Worm (Caenorhabditis elegans) whole organism, L4/young adult: ENCODE measurements around the gene F20A1.8.
"Not testable (repeated sequence)": the region's sequence is repeated elsewhere in the genome, so short reads cannot be mapped to it uniquely, and the experiment has no call there.

Source experiments
- W03F9.2 ChIP-seq: fragments of 150-350 bp; optimal IDR thresholded peaks from 2 replicates; lab custom pipeline; 2014; ENCODE audit warnings: missing biosample characterization, missing genetic modification characterization
- dao-5 ChIP-seq: sonication (generic microtip); optimal IDR thresholded peaks from 2 replicates; lab custom pipeline; 2016; ENCODE audit warnings: missing genotype, missing genetic modification characterization, moderate library complexity, missing compliant biosample characterization
- him-1 ChIP-seq: sonication (generic microtip); optimal IDR thresholded peaks from 2 replicates; lab custom pipeline; 2016; ENCODE audit warnings: missing genotype, missing genetic modification reagents, missing genetic modification characterization, missing compliant biosample characterization

Gene F20A1.8

DNA sequence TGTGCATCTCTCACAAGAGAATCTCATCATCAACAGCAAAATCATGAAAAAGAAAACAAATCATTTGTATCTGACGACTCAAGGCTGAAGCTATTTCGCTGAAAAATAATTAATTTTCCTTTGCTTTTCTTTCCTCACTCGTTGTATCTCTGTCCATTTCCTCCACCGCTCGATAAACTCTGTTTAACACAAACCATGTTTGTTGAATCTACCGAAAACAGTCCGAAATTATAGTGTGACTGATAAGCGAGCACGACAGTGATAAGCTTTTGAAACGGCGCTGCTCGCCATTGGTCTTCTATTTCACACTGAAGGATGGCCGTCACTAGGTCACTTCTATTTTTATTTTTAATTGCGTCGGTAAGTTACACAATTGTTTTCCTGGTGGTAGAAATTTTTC, 28.2 kb upstream of the F20A1.8 start, which contains the start of gene npa-1:
npa-1 (plus strand) TSS at position 142 of the 400 bp plus-strand sequence.
- no peak for TF ChIP-seq him-1
- TF ChIP-seq dao-5 = no peak
- TF ChIP-seq W03F9.2 (tag; lab: Kevin White, UChicago) = no peak

DNA sequence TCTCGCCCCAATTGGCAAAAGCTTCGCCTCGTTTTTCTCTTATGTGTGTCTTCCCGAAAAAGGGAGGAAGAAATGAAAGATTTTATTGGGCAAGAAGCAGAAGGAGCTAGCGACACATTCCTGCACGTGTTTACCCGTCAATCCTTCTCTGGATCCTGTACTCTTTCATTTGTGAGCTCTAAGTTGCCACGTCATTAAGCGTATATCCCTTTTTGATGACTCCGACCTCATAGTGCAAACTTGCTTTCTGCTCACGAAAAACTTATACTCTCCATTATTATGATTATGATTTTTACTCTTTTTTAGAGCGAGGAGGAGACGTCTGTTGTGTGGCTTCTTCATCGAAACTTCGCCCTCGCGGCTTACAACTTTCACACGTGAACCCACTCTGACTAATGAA, 24.9 kb upstream of the F20A1.8 start, which contains the start of gene F27B10.1:
F27B10.1 (plus strand) TSS at position 301 of the 400 bp plus-strand sequence.
- TF ChIP-seq dao-5 = no peak
- TF ChIP-seq W03F9.2 (tag; lab: Kevin White, UChicago) = no peak
- TF ChIP-seq him-1 = no peak

- TF ChIP-seq W03F9.2 (tag; lab: Kevin White, UChicago) (no peak), him-1 (no peak), dao-5 (no peak)
These were observed 22.2 kb upstream of the F20A1.8 start for ce11 chrV:7069605-7070004.

ce11 chrV:7068861-7069260, 21.4 kb upstream of the F20A1.8 start:
- TF ChIP-seq dao-5 (no peak), W03F9.2 (tag; lab: Kevin White, UChicago) (no peak), him-1 (no peak)

- TF ChIP-seq W03F9.2 (tag; lab: Kevin White, UChicago) (no peak), him-1 (no peak), dao-5 (no peak)
These were observed 17.8 kb upstream of the F20A1.8 start, which contains the start of gene Y57E12AR.1 for ce11 chrV:7065226-7065625. Gene Y57E12AR.1 (minus strand): TSS chrV:7065326.

DNA sequence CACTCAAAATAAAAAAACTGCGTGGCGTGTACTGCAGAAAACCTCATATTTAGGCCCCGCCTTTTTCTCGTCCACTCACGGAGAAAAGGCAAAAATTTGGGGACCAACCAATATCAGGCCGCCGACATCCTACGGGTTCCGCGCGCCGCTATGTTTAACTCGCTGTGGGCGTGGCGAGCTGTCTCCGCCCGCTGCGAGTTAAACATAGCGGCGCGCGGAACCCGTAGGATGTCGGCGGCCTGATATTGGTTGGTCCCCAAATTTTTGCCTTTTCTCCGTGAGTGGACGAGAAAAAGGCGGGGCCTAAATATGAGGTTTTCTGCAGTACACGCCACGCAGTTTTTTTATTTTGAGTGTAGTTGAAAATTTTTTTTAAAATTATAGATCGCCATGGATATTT, 15.4 kb upstream of the F20A1.8 start, which contains the start of gene tmem-258:
tmem-258 (plus strand) TSS at position 385 of the 400 bp plus-strand sequence.
- not testable (repeated sequence) for TF ChIP-seq him-1; W03F9.2 (tag; lab: Kevin White, UChicago); dao-5

ce11 chrV:7060396-7060795, 13.0 kb upstream of the F20A1.8 start, which contains the start of the genes Y57E12AL.6 and Y57E12AL.1:
Gene Y57E12AL.6 (minus strand): TSS chrV:7060470.
Gene Y57E12AL.1 (plus strand): TSS chrV:7060530.
- TF ChIP-seq him-1 (no peak), W03F9.2 (tag; lab: Kevin White, UChicago) (peak; percentile 95)

DNA sequence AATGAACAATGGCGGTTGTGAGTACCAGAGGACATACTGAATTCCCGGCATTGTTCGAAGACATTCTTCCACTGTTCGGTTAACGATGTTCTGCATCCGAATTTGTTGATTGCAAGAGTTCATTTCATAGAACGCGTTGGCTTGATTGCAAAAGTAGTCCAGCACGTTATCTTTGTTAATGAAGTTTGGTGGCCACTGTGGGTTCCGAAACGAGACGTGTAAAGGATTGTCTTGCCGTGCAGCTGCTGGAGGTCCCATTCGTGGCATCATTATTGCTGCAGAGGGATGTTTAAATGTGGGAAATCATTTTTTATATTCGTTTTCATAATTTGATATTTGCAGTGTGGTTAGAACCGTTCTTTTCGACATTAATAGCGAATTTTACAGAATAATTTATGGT, 11.9 kb upstream of the F20A1.8 start, which contains the start of gene mdt-6:
mdt-6 (minus strand) TSS at position 275 of the 400 bp plus-strand sequence.
- TF ChIP-seq W03F9.2 (tag; lab: Kevin White, UChicago) (no peak), him-1 (no peak), dao-5 (no peak)

DNA sequence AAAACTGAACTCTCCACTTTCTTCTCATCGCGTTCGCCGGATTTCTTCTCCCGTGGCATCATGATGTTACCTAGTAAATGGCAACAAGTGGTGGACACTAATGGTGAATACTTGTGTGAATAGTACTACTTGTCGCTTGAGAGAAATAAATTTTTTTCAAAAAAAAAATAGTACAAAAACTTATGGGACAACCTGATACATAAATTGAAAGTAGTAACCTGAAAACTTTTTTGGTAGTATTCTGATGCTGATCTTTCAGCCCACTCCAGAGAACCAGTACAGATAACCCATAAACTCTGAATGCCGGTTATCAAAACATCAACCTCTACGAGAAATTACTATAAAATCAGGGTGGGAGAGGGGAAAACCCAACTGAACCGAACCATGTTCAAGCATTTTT, 10.4 kb upstream of the F20A1.8 start, which contains the start of gene Y57E12AL.2:
Y57E12AL.2 (plus strand) TSS at position 301 of the 400 bp plus-strand sequence.
- not testable (repeated sequence) for TF ChIP-seq W03F9.2 (tag; lab: Kevin White, UChicago); dao-5; him-1

ce11 chrV:7054598-7054997, 7.2 kb upstream of the F20A1.8 start, which contains the start of gene spig-8:
Gene spig-8 (plus strand): TSS chrV:7054898.
- no peak for TF ChIP-seq dao-5
- no peak for TF ChIP-seq him-1
- TF ChIP-seq W03F9.2 (tag; lab: Kevin White, UChicago) = no peak

ce11 chrV:7053100-7053499, 5.7 kb upstream of the F20A1.8 start, which contains the start of gene txt-17:
Gene txt-17 (minus strand): TSS chrV:7053200.
- TF ChIP-seq dao-5 = no peak
- no peak for TF ChIP-seq him-1
- no peak for TF ChIP-seq W03F9.2 (tag; lab: Kevin White, UChicago)

DNA sequence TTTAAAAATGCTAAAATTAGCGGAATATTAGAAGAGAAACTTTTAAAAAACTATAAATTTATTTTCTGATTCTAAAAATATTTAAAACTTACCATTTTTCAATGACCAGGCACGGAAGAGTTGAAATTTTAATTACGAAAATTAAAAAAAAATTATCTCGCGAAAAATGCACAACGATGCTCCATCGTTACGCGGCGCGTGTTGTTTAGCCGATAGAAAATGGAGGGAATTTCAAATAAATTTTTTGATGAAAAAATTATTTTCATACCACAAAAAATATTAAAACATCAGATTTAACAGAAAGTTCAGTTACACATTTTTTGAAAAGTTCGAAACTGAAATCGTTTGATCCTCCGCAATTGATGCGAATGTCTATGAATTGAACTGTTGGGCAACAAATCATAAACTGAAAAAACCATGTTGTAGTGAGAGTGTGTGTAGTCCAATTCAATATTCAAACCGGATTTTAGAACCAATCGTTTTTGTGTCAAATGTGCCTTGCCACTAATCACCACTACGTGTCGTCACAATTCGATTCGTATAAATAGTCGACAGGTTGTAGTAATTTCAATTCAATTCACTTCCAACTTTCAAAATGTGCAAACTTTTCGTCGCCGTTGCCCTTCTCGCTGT, 3.8 kb upstream of the F20A1.8 start, which contains the start of the genes tofu-2 and spig-1:
tofu-2 (minus strand) TSS at position 116 of the 633 bp plus-strand sequence.
spig-1 (plus strand) TSS at position 583 of the 633 bp plus-strand sequence.
- no peak for TF ChIP-seq him-1
- TF ChIP-seq dao-5 = no peak

ce11 chrV:7050153-7050552, 2.7 kb upstream of the F20A1.8 start:
- TF ChIP-seq W03F9.2 (tag; lab: Kevin White, UChicago) (no peak), dao-5 (no peak), him-1 (no peak)

DNA sequence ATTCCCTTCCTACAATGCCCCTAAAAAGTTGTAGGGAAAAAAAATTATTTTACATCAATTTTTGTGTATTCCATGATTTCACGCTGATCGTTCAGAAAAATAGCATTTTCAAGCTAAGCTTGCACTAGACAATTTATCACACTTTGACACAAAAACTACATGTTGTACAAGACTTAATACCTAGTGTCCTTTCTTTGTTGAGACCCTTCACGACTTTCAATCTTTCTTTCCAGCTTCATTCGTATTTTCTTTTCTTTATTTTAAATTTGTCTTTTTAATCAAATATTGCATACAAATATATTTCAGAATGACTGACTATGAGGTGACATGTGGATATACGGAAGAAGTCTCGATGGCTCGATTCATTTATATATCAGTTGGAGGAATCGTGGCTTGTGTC, 1.4 kb downstream of the F20A1.8 start, which contains the start of gene F20A1.2:
F20A1.2 (plus strand) TSS at position 301 of the 400 bp plus-strand sequence.
- TF ChIP-seq him-1 (no peak), dao-5 (no peak), W03F9.2 (tag; lab: Kevin White, UChicago) (no peak)

DNA sequence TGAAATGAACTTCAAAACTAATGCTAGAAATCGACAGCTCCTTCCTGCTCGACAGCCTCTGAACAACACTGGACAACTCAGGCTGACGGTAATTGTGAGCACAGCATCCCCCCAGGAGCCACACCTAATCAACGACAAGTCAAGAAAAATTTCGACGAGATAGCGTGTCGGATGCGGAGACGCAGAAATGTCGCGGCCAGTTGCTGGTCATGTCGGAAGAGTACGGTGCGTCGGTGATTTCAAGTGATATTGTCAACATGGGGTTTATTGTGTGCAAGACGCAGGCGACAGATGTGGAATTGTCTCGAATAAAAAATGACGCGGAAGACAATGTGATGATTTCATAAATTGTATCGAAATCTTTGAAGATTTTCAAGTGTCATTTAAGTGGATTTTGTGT, 10.9 kb downstream of the F20A1.8 start, which contains the start of gene twk-11:
twk-11 (minus strand) TSS at position 101 of the 400 bp plus-strand sequence.
- TF ChIP-seq him-1 (no peak), dao-5 (no peak), W03F9.2 (tag; lab: Kevin White, UChicago) (no peak)
